Worm (Caenorhabditis elegans): ENCODE measurements around the gene ltah-1.1.

Gene ltah-1.1

DNA sequence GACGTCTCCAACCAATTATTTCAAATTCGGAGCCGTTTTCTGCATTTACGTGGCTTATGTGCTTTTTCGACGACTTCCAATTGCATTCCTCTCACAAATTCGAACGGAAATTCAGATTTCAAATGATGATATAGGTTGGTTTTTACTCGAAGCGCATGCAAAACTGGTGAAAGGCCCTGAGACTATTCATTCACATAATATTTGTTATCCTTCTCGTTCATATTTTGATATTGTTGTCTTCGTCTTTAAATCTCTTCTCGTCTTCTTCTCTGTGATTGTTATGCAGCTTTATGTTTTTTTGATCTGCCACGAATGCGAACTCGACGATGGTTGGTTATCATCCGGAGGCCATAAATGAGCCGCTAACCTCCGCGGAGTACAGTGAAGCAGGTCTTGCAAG lies 3.5 kb downstream of the ltah-1.1 start, which contains the start of gene hpo-12:
Gene hpo-12, plus strand, starts transcription at position 301 of the 400 bp plus-strand sequence.
- TF ChIP-seq nhr-129 (tag; optimal IDR thresholded peaks at IDR 0.05) (peak; percentile 10), crh-2 (tag; optimal IDR thresholded peaks at IDR 0.05) (no peak)

- TF ChIP-seq lin-11 (tag; optimal IDR thresholded peaks at IDR 0.05) = no peak
- TF ChIP-seq nhr-25 (tag; optimal IDR thresholded peaks at IDR 0.05) = no peak
- no peak for TF ChIP-seq ZK546.5 (tag; optimal IDR thresholded peaks at IDR 0.05)
- TF ChIP-seq mdl-1 (tag; optimal IDR thresholded peaks at IDR 0.05) = no peak
- TF ChIP-seq C34F6.9 (tag; optimal IDR thresholded peaks at IDR 0.05) = no peak
- no peak for TF ChIP-seq lsy-2 (tag; optimal IDR thresholded peaks at IDR 0.05)
- TF ChIP-seq nhr-6 (tag; optimal IDR thresholded peaks at IDR 0.05) = no peak
- TF ChIP-seq elt-3 (tag; optimal IDR thresholded peaks at IDR 0.05) = no peak
- TF ChIP-seq gmeb-1 (tag; optimal IDR thresholded peaks at IDR 0.05) = no peak
- no peak for TF ChIP-seq sem-4 (tag; optimal IDR thresholded peaks at IDR 0.05)
- no peak for TF ChIP-seq ztf-1 (GFP tag; conservative IDR thresholded peaks at IDR 0.05)
- no peak for TF ChIP-seq elt-1 (tag; optimal IDR thresholded peaks at IDR 0.05)
- no peak for TF ChIP-seq nhr-23 (tag; optimal IDR thresholded peaks at IDR 0.05)
- no peak for TF ChIP-seq fos-1 (tag; optimal IDR thresholded peaks at IDR 0.05)
- no peak for TF ChIP-seq ama-1 (optimal IDR thresholded peaks at IDR 0.05)
- no peak for TF ChIP-seq egl-27 (tag; optimal IDR thresholded peaks at IDR 0.05)
- TF ChIP-seq blmp-1 (tag; optimal IDR thresholded peaks at IDR 0.05; ENCODE audit: insufficient read depth) = no peak
- no peak for TF ChIP-seq nhr-21 (tag; optimal IDR thresholded peaks at IDR 0.05)
- no peak for TF ChIP-seq sma-3 (GFP tag; optimal IDR thresholded peaks at IDR 0.05)
- no peak for TF ChIP-seq ztf-11 (tag; optimal IDR thresholded peaks at IDR 0.05)
These were observed 8.2 kb downstream of the ltah-1.1 start, which contains the start of gene erl-1 for ce11 chrIV:12287628-12288027. Gene erl-1 (plus strand): TSS chrIV:12287928.

ce11 chrIV:12289149-12289548 lies 9.7 kb downstream of the ltah-1.1 start, which contains the start of gene C42C1.9:
Gene C42C1.9 (plus strand): TSS chrIV:12289449.
- TF ChIP-seq lin-11 (tag; optimal IDR thresholded peaks at IDR 0.05) = no peak
- no peak for TF ChIP-seq ZK546.5 (tag; optimal IDR thresholded peaks at IDR 0.05)
- TF ChIP-seq nhr-77 (tag; optimal IDR thresholded peaks at IDR 0.05) = no peak
- TF ChIP-seq mab-5 (tag; optimal IDR thresholded peaks at IDR 0.05) = no peak
- TF ChIP-seq dmd-4 (tag; optimal IDR thresholded peaks at IDR 0.05) = no peak
- TF ChIP-seq nhr-11 (tag; optimal IDR thresholded peaks at IDR 0.05) = no peak
- TF ChIP-seq unc-55 (GFP tag; optimal IDR thresholded peaks at IDR 0.05) = no peak
- TF ChIP-seq skn-1 (tag; optimal IDR thresholded peaks at IDR 0.05) = no peak
- no peak for TF ChIP-seq nhr-25 (tag; optimal IDR thresholded peaks at IDR 0.05)
- TF ChIP-seq nhr-10 (tag; optimal IDR thresholded peaks at IDR 0.05) = no peak

DNA sequence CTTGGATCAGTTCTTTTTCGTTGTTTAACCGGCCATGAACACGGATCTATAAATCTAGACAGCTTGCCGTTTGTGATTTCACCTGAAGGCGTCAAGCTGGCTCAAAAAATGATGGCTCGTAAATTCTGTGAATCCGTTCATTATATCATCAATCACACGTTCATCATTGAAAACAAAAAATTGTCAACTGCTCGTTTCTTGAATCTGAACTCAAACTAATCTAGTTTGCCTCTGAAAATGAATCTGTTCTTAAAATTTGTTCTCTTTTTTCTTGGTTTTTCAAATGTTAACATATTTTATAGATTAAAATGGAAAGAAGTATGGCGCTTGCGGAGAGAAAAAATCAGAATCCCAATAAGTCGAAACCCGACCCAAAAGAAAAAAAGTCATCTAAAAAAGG lies 11.3 kb downstream of the ltah-1.1 start, which contains the start of gene C42C1.8:
Gene C42C1.8, plus strand, starts transcription at position 301 of the 400 bp plus-strand sequence.
- no peak for TF ChIP-seq ama-1 (optimal IDR thresholded peaks at IDR 0.05)
- no peak for TF ChIP-seq nhr-25 (tag; optimal IDR thresholded peaks at IDR 0.05)
- no peak for TF ChIP-seq F13H6.1 (tag; optimal IDR thresholded peaks at IDR 0.05)
- TF ChIP-seq sem-4 (tag; optimal IDR thresholded peaks at IDR 0.05) = no peak
- no peak for TF ChIP-seq ceh-16 (tag; optimal IDR thresholded peaks at IDR 0.05)
- TF ChIP-seq nhr-21 (tag; optimal IDR thresholded peaks at IDR 0.05) = no peak
- no peak for TF ChIP-seq aly-2 (tag; optimal IDR thresholded peaks at IDR 0.05)

DNA sequence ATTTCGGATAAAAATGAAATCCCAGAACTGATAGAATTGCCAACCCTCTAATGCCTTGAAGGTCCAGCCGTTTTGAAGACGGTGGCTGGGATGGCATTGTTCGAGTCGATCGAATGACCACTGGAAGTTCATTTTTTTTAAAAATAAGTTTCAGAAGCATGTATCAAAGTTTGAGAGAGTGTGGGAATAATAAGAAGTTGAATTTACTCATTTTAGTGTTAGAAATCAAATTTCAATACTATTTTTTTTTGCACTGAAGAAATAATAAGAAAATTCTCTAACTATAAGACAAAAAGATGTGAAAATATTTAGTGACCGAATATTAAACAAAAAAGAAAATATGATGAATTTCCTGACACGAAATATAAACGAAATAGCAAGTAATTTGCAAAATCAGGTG lies 21.7 kb downstream of the ltah-1.1 start, which contains the start of gene oac-59:
Gene oac-59, minus strand, starts transcription at position 101 of the 400 bp plus-strand sequence.
- TF ChIP-seq Y55F3AM.14 (GFP tag; optimal IDR thresholded peaks at IDR 0.05) (no peak), nhr-6 (tag; optimal IDR thresholded peaks at IDR 0.05) (no peak), lsy-2 (tag; optimal IDR thresholded peaks at IDR 0.05) (no peak), nhr-11 (tag; optimal IDR thresholded peaks at IDR 0.05) (no peak), dmd-4 (tag; optimal IDR thresholded peaks at IDR 0.05) (no peak), elt-3 (tag; optimal IDR thresholded peaks at IDR 0.05) (no peak), fos-1 (tag; optimal IDR thresholded peaks at IDR 0.05) (no peak), nhr-237 (tag; optimal IDR thresholded peaks at IDR 0.05) (no peak), F13H6.1 (tag; optimal IDR thresholded peaks at IDR 0.05) (no peak), mdl-1 (tag; optimal IDR thresholded peaks at IDR 0.05) (no peak)

Data from whole organism, L2 larva.